Worm (Caenorhabditis elegans) whole organism, L2 larva: ENCODE measurements around the gene ZK354.8.
"Not testable (repeated sequence)": the region's sequence is repeated elsewhere in the genome, so short reads cannot be mapped to it uniquely, and the experiment has no call there.

Experiments
- blmp-1 ChIP-seq: sonication (generic microtip); optimal IDR thresholded peaks from 2 replicates; lab custom pipeline; 2017; ENCODE audit warnings: missing genetic modification characterization, mild to moderate bottlenecking, missing compliant biosample characterization, antibody characterized with exemption, moderate library complexity; ENCODE audit not compliant: insufficient read depth
- elt-3 ChIP-seq: sonication (generic microtip); optimal IDR thresholded peaks from 2 replicates; lab custom pipeline; 2017; ENCODE audit warnings: missing biosample characterization, missing genetic modification characterization
- mdl-1 ChIP-seq, 2 experiments: fragments of 150-350 bp in 1 of 2; sonication (generic microtip) in 1 of 2; optimal IDR thresholded peaks; 2 replicates each; lab custom pipeline; 2017; ENCODE audit warnings: missing biosample characterization in 2 of 2, missing genetic modification characterization in 2 of 2
- nhr-77 ChIP-seq: fragments of 150-350 bp; optimal IDR thresholded peaks from 2 replicates; lab custom pipeline; 2014; ENCODE audit warnings: missing biosample characterization, missing genetic modification characterization

DNA sequence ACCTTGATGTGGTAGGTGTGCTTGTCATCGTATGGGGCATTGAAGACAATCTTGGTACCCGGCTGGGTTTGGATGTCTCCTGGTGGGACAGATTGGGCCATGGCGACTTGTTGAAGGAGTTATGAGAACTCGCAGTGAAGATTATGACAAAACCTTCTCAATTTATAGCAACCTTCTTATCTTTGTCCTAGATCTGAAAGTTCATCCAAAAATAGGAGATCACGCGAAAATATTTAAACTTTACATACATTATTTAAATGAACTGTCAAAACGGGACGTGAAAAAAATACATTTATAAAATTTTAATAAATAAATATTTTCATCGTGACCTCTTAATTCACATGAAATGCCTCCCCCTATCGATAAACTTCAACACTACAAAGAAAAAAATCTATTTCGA, 7.1 kb upstream of the ZK354.8 start, which contains the start of the genes msp-59 and ZK354.2:
- TF ChIP-seq mdl-1 (tag; optimal IDR thresholded peaks at IDR 0.05; lab: Kevin White, UChicago); blmp-1 (tag; lab: Kevin White, UChicago); elt-3 (tag; lab: Kevin White, UChicago); nhr-77 (tag; lab: Kevin White, UChicago): not testable (repeated sequence)
